Worm (Caenorhabditis elegans) whole organism, L2 larva: ENCODE results near the gene gldi-1.
A peak's percentile ranks its signal among the peaks of the same experiment; 100 is the strongest.

ENCODE experiments used
- ama-1 ChIP-seq: fragments of 150-350 bp; optimal IDR thresholded peaks from 2 replicates; lab custom pipeline; 2018; ENCODE audit warnings: inconsistent platforms
- ceh-82 ChIP-seq: fragments of 150-350 bp; optimal IDR thresholded peaks from 2 replicates; lab custom pipeline; 2014; ENCODE audit warnings: missing biosample characterization, missing genetic modification characterization
- elt-1 ChIP-seq: fragments of 150-350 bp; optimal IDR thresholded peaks from 2 replicates; lab custom pipeline; 2014; ENCODE audit warnings: missing biosample characterization, missing genetic modification characterization
- gmeb-1 ChIP-seq: fragments of 150-350 bp; optimal IDR thresholded peaks from 2 replicates; lab custom pipeline; 2014; ENCODE audit warnings: missing biosample characterization, missing genetic modification characterization
- lin-11 ChIP-seq: fragments of 150-350 bp; sonication (generic microtip); optimal IDR thresholded peaks from 2 replicates; lab custom pipeline; 2014; ENCODE audit warnings: missing biosample characterization, missing genetic modification characterization, inconsistent platforms, mixed read lengths
- lin-39 ChIP-seq: fragments of 150-350 bp; optimal IDR thresholded peaks from 2 replicates; lab custom pipeline; 2014; ENCODE audit warnings: missing biosample characterization, missing genetic modification reagents, missing genetic modification characterization
- nhr-129 ChIP-seq: fragments of 150-350 bp; optimal IDR thresholded peaks from 2 replicates; lab custom pipeline; 2014; ENCODE audit warnings: missing biosample characterization, missing genetic modification characterization
- nhr-23 ChIP-seq: fragments of 150-350 bp; optimal IDR thresholded peaks from 2 replicates; lab custom pipeline; 2014; ENCODE audit warnings: missing biosample characterization, missing genetic modification reagents, missing genetic modification characterization
- unc-39 ChIP-seq: fragments of 150-350 bp; optimal IDR thresholded peaks from 2 replicates; lab custom pipeline; 2014; ENCODE audit warnings: missing biosample characterization, missing genetic modification characterization
- ztf-11 ChIP-seq: sonication (generic microtip); optimal IDR thresholded peaks from 2 replicates; lab custom pipeline; 2017; ENCODE audit warnings: missing biosample characterization, missing genetic modification characterization

ce11 chrII:484328-484916 is at the start of gene gldi-1, which contains the start of gene prp-21:
- TF ChIP-seq ztf-11 (tag; lab: Kevin White, UChicago) (no peak), lin-11 (tag; lab: Kevin White, UChicago) (no peak), ama-1 (lab: Kevin White, UChicago) (no peak), unc-39 (no peak), elt-1 (no peak), ceh-82 (no peak), gmeb-1 (tag; lab: Kevin White, UChicago) (peak; percentile 11), lin-39 (tag; lab: Kevin White, UChicago) (no peak), nhr-23 (tag; lab: Kevin White, UChicago) (no peak), nhr-129 (no peak)
